Fruit fly (Drosophila melanogaster) whole organism, prepupa: Measurements from ENCODE around the gene Spn31A.

Experiments used
- Blimp-1 ChIP-seq: fragments of 200-800 bp; sonication (Bioruptor generic); optimal IDR thresholded peaks from 3 replicates; lab custom pipeline; 2017; ENCODE audit warnings: missing biosample characterization, missing genetic modification characterization, mild to moderate bottlenecking, moderate library complexity, missing genetic modification reagents
- CG10631 ChIP-seq: fragments of 200-800 bp; sonication (Bioruptor generic); optimal IDR thresholded peaks from 2 replicates; lab custom pipeline; 2016; ENCODE audit warnings: missing biosample characterization, missing genetic modification characterization
- CG11902 ChIP-seq: fragments of 200-800 bp; sonication (Bioruptor generic); optimal IDR thresholded peaks from 3 replicates; lab custom pipeline; 2016; ENCODE audit warnings: missing biosample characterization, missing genetic modification characterization
- CG3032 ChIP-seq: fragments of 200-800 bp; optimal IDR thresholded peaks from 2 replicates; lab custom pipeline; 2019; ENCODE audit warnings: missing biosample characterization, mild to moderate bottlenecking, missing genetic modification characterization, moderate library complexity
- CG31627 ChIP-seq: fragments of 200-800 bp; sonication (Bioruptor generic); optimal IDR thresholded peaks from 3 replicates; lab custom pipeline; 2016; ENCODE audit warnings: missing biosample characterization, missing genetic modification characterization
- CG32006 ChIP-seq: fragments of 200-800 bp; sonication (Bioruptor generic); optimal IDR thresholded peaks from 3 replicates; lab custom pipeline; 2017; ENCODE audit warnings: missing biosample characterization, mild to moderate bottlenecking, missing genetic modification characterization
- CG34406 ChIP-seq: fragments of 200-800 bp; sonication (Bioruptor generic); optimal IDR thresholded peaks from 3 replicates; lab custom pipeline; 2016; ENCODE audit warnings: missing biosample characterization, missing genetic modification characterization
- CG3919 ChIP-seq: fragments of 200-800 bp; sonication (Bioruptor generic); optimal IDR thresholded peaks from 3 replicates; lab custom pipeline; 2016; ENCODE audit warnings: missing biosample characterization, missing genetic modification characterization
- CG4318 ChIP-seq: fragments of 200-800 bp; sonication (Bioruptor generic); optimal IDR thresholded peaks from 3 replicates; lab custom pipeline; 2017; ENCODE audit warnings: missing biosample characterization, mild to moderate bottlenecking, missing genetic modification characterization
- CG6163 ChIP-seq: fragments of 200-800 bp; sonication (Bioruptor generic); IDR thresholded peaks from 3 replicates; pipeline ENCODE4 v1.3.6; 2022; ENCODE audit warnings: missing biosample characterization, missing genetic modification characterization
- CG6792 ChIP-seq: fragments of 200-800 bp; sonication (Bioruptor generic); optimal IDR thresholded peaks from 3 replicates; lab custom pipeline; 2016; ENCODE audit warnings: missing biosample characterization, missing genetic modification characterization
- CG6808 ChIP-seq: fragments of 200-800 bp; sonication (Bioruptor generic); optimal IDR thresholded peaks from 3 replicates; lab custom pipeline; 2017; ENCODE audit warnings: missing biosample characterization, missing genetic modification characterization, mild to moderate bottlenecking, moderate library complexity, missing genetic modification reagents
- CG8119 ChIP-seq: fragments of 200-800 bp; sonication (Bioruptor generic); IDR thresholded peaks from 3 replicates; pipeline ENCODE4 v1.3.6; 2022; ENCODE audit warnings: missing biosample characterization, missing genetic modification characterization
- CG8319 ChIP-seq: fragments of 200-800 bp; sonication (Bioruptor generic); optimal IDR thresholded peaks from 3 replicates; lab custom pipeline; 2016; ENCODE audit warnings: missing biosample characterization, missing genetic modification characterization
- Eip75B ChIP-seq: fragments of 200-800 bp; sonication (Bioruptor generic); optimal IDR thresholded peaks from 3 replicates; lab custom pipeline; 2016; ENCODE audit warnings: missing biosample characterization, missing genetic modification characterization
- Eip78C ChIP-seq: fragments of 200-800 bp; sonication (Bioruptor generic); peaks from one replicate; lab custom pipeline; 2016; ENCODE audit warnings: missing biosample characterization, missing genetic modification characterization
- Ets96B ChIP-seq: fragments of 200-800 bp; optimal IDR thresholded peaks from 2 replicates; lab custom pipeline; 2019; ENCODE audit warnings: missing biosample characterization, mild to moderate bottlenecking, missing genetic modification characterization, moderate library complexity
- Gug ChIP-seq: fragments of 200-800 bp; sonication (Bioruptor generic); IDR thresholded peaks from 2 replicates; pipeline ENCODE4 v1.3.6; 2022; ENCODE audit warnings: missing biosample characterization, missing genetic modification characterization
- Hr39 ChIP-seq: fragments of 200-800 bp; sonication (Bioruptor generic); optimal IDR thresholded peaks from 2 replicates; lab custom pipeline; 2016; ENCODE audit warnings: missing biosample characterization, missing genetic modification characterization
- Hr4 ChIP-seq: fragments of 200-800 bp; sonication (Bioruptor generic); optimal IDR thresholded peaks from 3 replicates; lab custom pipeline; 2016; ENCODE audit warnings: missing biosample characterization, missing genetic modification characterization
- Met ChIP-seq: fragments of 200-800 bp; sonication (Bioruptor generic); optimal IDR thresholded peaks from 3 replicates; lab custom pipeline; 2016; ENCODE audit warnings: missing biosample characterization, missing genetic modification characterization
- OdsH ChIP-seq: fragments of 200-800 bp; sonication (Bioruptor generic); optimal IDR thresholded peaks from 3 replicates; lab custom pipeline; 2016; ENCODE audit warnings: missing biosample characterization, missing genetic modification characterization
- Sox14 ChIP-seq: fragments of 200-800 bp; sonication (Bioruptor generic); optimal IDR thresholded peaks from 3 replicates; lab custom pipeline; 2016; ENCODE audit warnings: missing biosample characterization, missing genetic modification characterization
- Sox15 ChIP-seq: fragments of 200-800 bp; sonication (Bioruptor generic); optimal IDR thresholded peaks from 3 replicates; lab custom pipeline; 2016; ENCODE audit warnings: missing biosample characterization, missing genetic modification characterization
- achi ChIP-seq: fragments of 200-800 bp; sonication (Bioruptor generic); optimal IDR thresholded peaks from 3 replicates; lab custom pipeline; 2016; ENCODE audit warnings: missing biosample characterization, missing genetic modification characterization
- dac ChIP-seq: fragments of 200-800 bp; sonication (Bioruptor generic); optimal IDR thresholded peaks from 2 replicates; lab custom pipeline; 2017; ENCODE audit warnings: missing biosample characterization, mild to moderate bottlenecking, missing genetic modification characterization
- dsx ChIP-seq: fragments of 200-800 bp; optimal IDR thresholded peaks from 3 replicates; lab custom pipeline; 2019; ENCODE audit warnings: missing biosample characterization, mild to moderate bottlenecking, missing genetic modification characterization, moderate library complexity; ENCODE audit not compliant: poor library complexity, severe bottlenecking
- eg ChIP-seq: fragments of 200-800 bp; sonication (Bioruptor generic); IDR thresholded peaks from 3 replicates; pipeline ENCODE4 v1.3.6; 2022; ENCODE audit warnings: missing biosample characterization, missing genetic modification characterization
- net ChIP-seq: fragments of 200-800 bp; sonication (Bioruptor generic); optimal IDR thresholded peaks from 3 replicates; lab custom pipeline; 2016; ENCODE audit warnings: missing biosample characterization, missing genetic modification characterization
- pdm3 ChIP-seq: fragments of 200-800 bp; sonication (Bioruptor generic); optimal IDR thresholded peaks from 3 replicates; lab custom pipeline; 2016; ENCODE audit warnings: missing biosample characterization, missing genetic modification characterization
- salr ChIP-seq, 2 experiments: fragments of 200-800 bp; sonication (Bioruptor generic); optimal IDR thresholded peaks; 3 replicates each; lab custom pipeline; 2016 to 2018; ENCODE audit warnings: missing biosample characterization in 2 of 2, missing genetic modification characterization in 2 of 2, mild to moderate bottlenecking in 1 of 2
- spab ChIP-seq: fragments of 200-800 bp; sonication (Bioruptor generic); optimal IDR thresholded peaks from 2 replicates; lab custom pipeline; 2017; ENCODE audit warnings: missing biosample characterization, mild to moderate bottlenecking, missing genetic modification characterization, missing genetic modification reagents
- svp ChIP-seq: fragments of 200-800 bp; sonication (Bioruptor generic); peaks from one replicate; lab custom pipeline; 2016; ENCODE audit warnings: missing biosample characterization, missing genetic modification characterization
- topi ChIP-seq: fragments of 200-800 bp; sonication (Bioruptor generic); optimal IDR thresholded peaks from 3 replicates; lab custom pipeline; 2016; ENCODE audit warnings: missing biosample characterization, missing genetic modification characterization
- vri ChIP-seq: fragments of 200-800 bp; sonication (Bioruptor generic); optimal IDR thresholded peaks from 3 replicates; lab custom pipeline; 2016; ENCODE audit warnings: missing biosample characterization, mild to moderate bottlenecking, missing genetic modification characterization

Gene Spn31A

DNA sequence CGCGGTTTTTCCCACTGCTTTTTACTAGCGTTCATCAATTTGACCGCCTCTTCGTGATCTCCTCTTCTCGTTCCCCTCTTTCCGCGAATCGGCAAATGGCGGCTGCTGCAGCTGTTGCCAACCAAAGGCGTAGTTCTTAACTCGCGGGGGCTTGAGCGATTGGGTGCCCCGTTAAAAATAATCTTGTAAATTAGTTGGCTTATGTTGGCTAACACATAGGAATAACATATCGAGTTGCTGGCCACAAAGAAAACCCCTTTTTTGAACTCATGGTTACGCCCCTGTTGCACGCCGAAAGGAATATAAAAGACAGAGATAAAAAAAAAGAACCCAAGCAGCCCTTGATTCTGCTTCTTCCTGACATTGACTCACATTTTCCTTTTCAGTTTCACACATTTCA is 3.4 kb upstream of the Spn31A start (continued):
- TF ChIP-seq CG6163 (GFP tag; lab: Robert Waterston, UW) (peak; percentile 99), CG8319 (GFP tag; lab: Kevin White, UChicago) (peak; percentile 96), Eip75B (GFP tag; lab: Kevin White, UChicago) (peak; percentile 98), CG31627 (GFP tag; lab: Kevin White, UChicago) (peak; percentile 98), CG32006 (GFP tag; lab: Kevin White, UChicago) (peak; percentile 95), vri (GFP tag; lab: Kevin White, UChicago) (peak; percentile 95), CG34406 (GFP tag; lab: Kevin White, UChicago) (peak; percentile 96), Blimp-1 (GFP tag; lab: Kevin White, UChicago) (peak; percentile 94), CG6792 (GFP tag; lab: Kevin White, UChicago) (peak; percentile 98), CG8119 (GFP tag; lab: Robert Waterston, UW) (peak; percentile 94)

DNA sequence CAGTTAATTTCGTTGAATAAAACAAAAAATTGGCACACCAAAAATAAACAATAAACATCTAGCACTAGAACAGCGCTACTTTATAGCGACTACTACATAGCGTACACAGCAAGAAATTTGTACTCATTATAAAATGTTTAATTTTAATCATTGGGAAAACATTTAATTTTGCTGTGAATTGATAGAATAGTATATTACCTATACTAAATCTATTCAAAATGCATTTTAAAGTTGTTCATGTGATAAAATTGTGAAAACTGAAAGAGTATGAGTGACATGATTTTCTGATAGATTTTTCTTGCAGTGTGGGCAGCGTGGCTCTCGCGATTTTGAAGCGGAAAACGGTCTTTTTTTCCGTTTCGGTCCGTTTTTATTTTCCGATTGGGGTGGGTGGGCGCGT is 660 bp downstream of the Spn31A start:
- no peak for TF ChIP-seq CG10631 (GFP tag; lab: Kevin White, UChicago)
- peak; percentile 6 for TF ChIP-seq Hr4 (GFP tag; lab: Kevin White, UChicago)
- peak; percentile 23 for TF ChIP-seq svp (GFP tag; lab: Kevin White, UChicago)
- peak; percentile 14 for TF ChIP-seq CG32006 (GFP tag; lab: Kevin White, UChicago)
- TF ChIP-seq salr (GFP tag; optimal IDR thresholded peaks at IDR 0.05; lab: Kevin White, UChicago) = no peak
- TF ChIP-seq eg (GFP tag; lab: Robert Waterston, UW) = 0 out of 3 replicates have a peak, but pooled peaks have one; percentile 37
- TF ChIP-seq, all 60 proteins: peak for 4

DNA sequence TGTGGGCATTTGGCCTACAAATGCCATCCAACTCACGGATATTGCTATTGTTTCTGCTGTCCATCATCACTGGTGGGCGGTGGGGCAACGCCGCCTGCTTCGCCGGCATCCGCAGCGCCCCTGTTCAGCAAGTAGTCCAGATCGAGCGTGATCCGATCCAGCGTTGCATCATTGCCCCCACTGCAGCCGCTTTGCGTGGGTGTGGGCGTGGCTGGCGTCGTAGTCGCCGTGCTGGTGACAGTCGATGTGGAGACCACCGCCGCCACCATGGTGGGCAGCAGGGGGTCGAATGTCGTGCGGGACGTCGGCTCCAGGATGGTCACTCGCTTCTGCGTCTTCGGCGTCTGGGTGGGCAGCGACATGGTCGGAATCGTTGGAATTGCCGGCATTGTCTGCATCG is 4.1 kb downstream of the Spn31A start:
- TF ChIP-seq Sox14 (GFP tag; lab: Kevin White, UChicago) (no peak), Eip78C (GFP tag; lab: Kevin White, UChicago) (no peak), dsx (GFP tag; lab: Kevin White, UChicago) (no peak), Sox15 (GFP tag; lab: Kevin White, UChicago) (no peak), dac (GFP tag; lab: Kevin White, UChicago) (no peak), CG3919 (no peak), achi (GFP tag; lab: Kevin White, UChicago) (no peak), CG11902 (GFP tag; lab: Kevin White, UChicago) (no peak)

DNA sequence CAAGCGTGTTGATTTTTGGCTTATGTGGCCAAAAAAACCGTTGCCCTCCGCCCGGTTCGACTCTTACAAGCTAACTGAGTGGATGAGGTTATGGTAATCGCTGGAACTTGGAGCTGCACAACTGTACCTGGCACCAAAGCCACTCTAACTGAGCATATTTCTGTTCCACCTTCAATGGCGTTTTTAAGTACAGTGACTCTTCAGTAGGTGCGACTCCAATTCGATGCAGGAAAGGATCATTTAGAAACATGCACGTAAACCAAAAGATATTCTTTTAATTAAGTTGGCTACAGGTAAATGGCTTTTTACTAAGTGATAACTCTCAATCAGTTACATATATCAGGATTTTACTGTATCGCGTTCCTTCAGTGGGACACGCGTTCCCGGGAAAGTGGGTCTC is 31.7 kb downstream of the Spn31A start, which contains the start of gene CG13133:
TSS of gene CG13133 (minus strand) at position 101 of the 400 bp plus-strand sequence.
- no peak for TF ChIP-seq net (GFP tag; lab: Kevin White, UChicago)
- no peak for TF ChIP-seq Sox15 (GFP tag; lab: Kevin White, UChicago)
- TF ChIP-seq Sox14 (GFP tag; lab: Kevin White, UChicago) = no peak
- TF ChIP-seq Met (GFP tag; lab: Kevin White, UChicago) = no peak
- TF ChIP-seq Gug (GFP tag; lab: Robert Waterston, UW) = no peak
- no peak for TF ChIP-seq CG3032 (tag; lab: Kevin White, UChicago)
- no peak for TF ChIP-seq CG8119 (GFP tag; lab: Robert Waterston, UW)
- TF ChIP-seq CG32006 (GFP tag; lab: Kevin White, UChicago) = no peak
- no peak for TF ChIP-seq CG6163 (GFP tag; lab: Robert Waterston, UW)
- TF ChIP-seq topi (GFP tag; lab: Kevin White, UChicago) = no peak
- TF ChIP-seq dsx (GFP tag; lab: Kevin White, UChicago) = no peak
- no peak for TF ChIP-seq pdm3 (GFP tag; lab: Kevin White, UChicago)
- TF ChIP-seq svp (GFP tag; lab: Kevin White, UChicago) = no peak
- TF ChIP-seq OdsH = no peak
- no peak for TF ChIP-seq Hr39 (GFP tag; lab: Kevin White, UChicago)
- no peak for TF ChIP-seq spab (GFP tag; lab: Kevin White, UChicago)
- TF ChIP-seq Ets96B = no peak
- TF ChIP-seq CG4318 (GFP tag; lab: Kevin White, UChicago) = no peak
- TF ChIP-seq CG6808 = no peak
- no peak for TF ChIP-seq CG3919
